Worm (Caenorhabditis elegans) whole organism, L4/young adult: Measurements from ENCODE around the gene F16F9.3.

Source experiments
- W03F9.2 ChIP-seq: fragments of 150-350 bp; optimal IDR thresholded peaks from 2 replicates; lab custom pipeline; 2014; ENCODE audit warnings: missing biosample characterization, missing genetic modification characterization
- dao-5 ChIP-seq: sonication (generic microtip); optimal IDR thresholded peaks from 2 replicates; lab custom pipeline; 2016; ENCODE audit warnings: missing genotype, missing genetic modification characterization, moderate library complexity, missing compliant biosample characterization
- him-1 ChIP-seq: sonication (generic microtip); optimal IDR thresholded peaks from 2 replicates; lab custom pipeline; 2016; ENCODE audit warnings: missing genotype, missing genetic modification reagents, missing genetic modification characterization, missing compliant biosample characterization

ce11 chrX:8457314-8457713 is at the start of gene F16F9.3:
- no peak for TF ChIP-seq him-1 (tag; lab: Kevin White, UChicago)
- TF ChIP-seq dao-5 (tag; lab: Kevin White, UChicago): no peak
- no peak for TF ChIP-seq W03F9.2
